Fruit fly (Drosophila melanogaster) whole organism, embryonic: Measurements from ENCODE around the gene Rok.
A peak's percentile ranks its signal among the peaks of the same experiment; 100 is the strongest.

Source experiments
- CG11560 ChIP-seq: fragments of 200-800 bp; sonication (Bioruptor generic); IDR thresholded peaks from 3 replicates; pipeline ENCODE4 v1.3.6; 2022; ENCODE audit warnings: missing biosample characterization, missing genetic modification characterization
- CG15269 ChIP-seq: fragments of 200-800 bp; sonication (Bioruptor generic); optimal IDR thresholded peaks from 2 replicates; lab custom pipeline; 2018; ENCODE audit warnings: missing biosample characterization, mild to moderate bottlenecking, missing genetic modification characterization, moderate library complexity
- CG2678 ChIP-seq: fragments of 200-800 bp; sonication (Bioruptor generic); optimal IDR thresholded peaks from 3 replicates; lab custom pipeline; 2019; ENCODE audit warnings: missing biosample characterization, mild to moderate bottlenecking, missing genetic modification characterization, moderate library complexity
- CG31388 ChIP-seq: fragments of 200-800 bp; sonication (Bioruptor generic); optimal IDR thresholded peaks from 2 replicates; lab custom pipeline; 2016; ENCODE audit warnings: missing biosample characterization, missing genetic modification characterization
- CG42726 ChIP-seq: fragments of 200-800 bp; sonication (Bioruptor generic); IDR thresholded peaks from 2 replicates; pipeline ENCODE4 v1.3.6; 2022; ENCODE audit warnings: missing biosample characterization, missing genetic modification characterization; ENCODE audit not compliant: partially characterized antibody
- Dfd ChIP-seq, 2 experiments: fragments of >200 bp; optimal IDR thresholded peaks; 2 replicates each; lab custom pipeline; 2017; ENCODE audit warnings: missing biosample characterization in 2 of 2, missing genetic modification characterization in 2 of 2
- H2.0 ChIP-seq: fragments of 200-800 bp; sonication (Bioruptor generic); IDR thresholded peaks from 2 replicates; pipeline ENCODE4 v1.3.6; 2022; ENCODE audit warnings: missing biosample characterization, missing genetic modification characterization
- Pdp1 ChIP-seq, 2 experiments: fragments of 200-800 bp; sonication (Bioruptor generic); optimal IDR thresholded peaks; 3 replicates each; lab custom pipeline; 2016; ENCODE audit warnings: missing biosample characterization in 2 of 2, missing genetic modification characterization in 2 of 2, mild to moderate bottlenecking in 1 of 2, moderate library complexity in 1 of 2
- Sin3A ChIP-seq: fragments of >200 bp; optimal IDR thresholded peaks from 2 replicates; lab custom pipeline; 2018
- her ChIP-seq: fragments of 200-800 bp; sonication (Bioruptor generic); optimal IDR thresholded peaks from 2 replicates; lab custom pipeline; 2016; ENCODE audit warnings: missing biosample characterization, missing genetic modification characterization
- lbe ChIP-seq: fragments of 200-800 bp; sonication (Bioruptor generic); optimal IDR thresholded peaks from 2 replicates; lab custom pipeline; 2016; ENCODE audit warnings: missing biosample characterization, mild to moderate bottlenecking, missing genetic modification characterization
- mam ChIP-seq: fragments of 200-800 bp; sonication (Bioruptor generic); optimal IDR thresholded peaks from 3 replicates; lab custom pipeline; 2016; ENCODE audit warnings: missing biosample characterization, missing genetic modification characterization

DNA sequence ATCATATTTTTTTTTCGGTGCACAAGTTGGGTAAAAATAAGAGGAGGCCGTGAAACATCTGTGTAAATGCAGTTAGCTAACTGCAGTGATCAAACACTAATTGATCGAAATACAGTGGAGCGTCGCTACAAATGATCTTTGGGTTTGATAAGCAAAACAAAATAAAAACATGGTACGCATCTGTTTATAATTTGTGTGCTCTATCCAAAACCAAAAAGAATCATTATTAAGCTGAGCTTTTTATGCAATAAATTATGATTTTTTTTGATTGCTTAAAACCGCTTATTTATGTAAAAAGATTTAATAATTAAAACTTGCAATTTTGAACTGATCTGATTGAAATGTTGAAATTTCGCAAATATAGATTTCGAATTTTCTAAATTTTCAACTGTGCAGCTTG lies 33.0 kb upstream of the Rok start:
- TF ChIP-seq lbe (GFP tag; lab: Kevin White, UChicago) (no peak), Sin3A (lab: Kevin White, UChicago) (no peak), CG42726 (GFP tag; lab: Robert Waterston, UW) (no peak), CG11560 (tag; lab: Robert Waterston, UW) (no peak), H2.0 (GFP tag; lab: Robert Waterston, UW) (no peak), Pdp1 (GFP tag; optimal IDR thresholded peaks at IDR 0.05; lab: Kevin White, UChicago) (no peak), her (GFP tag; lab: Kevin White, UChicago) (no peak), CG15269 (tag; lab: Kevin White, UChicago) (no peak), Dfd (GFP tag; optimal IDR thresholded peaks at IDR 0.05; lab: Kevin White, UChicago) (no peak), mam (no peak), CG2678 (tag; lab: Kevin White, UChicago) (peak; percentile 7), CG31388 (no peak)
